Fruit fly (Drosophila melanogaster): ENCODE results near the gene CG17141.

DNA sequence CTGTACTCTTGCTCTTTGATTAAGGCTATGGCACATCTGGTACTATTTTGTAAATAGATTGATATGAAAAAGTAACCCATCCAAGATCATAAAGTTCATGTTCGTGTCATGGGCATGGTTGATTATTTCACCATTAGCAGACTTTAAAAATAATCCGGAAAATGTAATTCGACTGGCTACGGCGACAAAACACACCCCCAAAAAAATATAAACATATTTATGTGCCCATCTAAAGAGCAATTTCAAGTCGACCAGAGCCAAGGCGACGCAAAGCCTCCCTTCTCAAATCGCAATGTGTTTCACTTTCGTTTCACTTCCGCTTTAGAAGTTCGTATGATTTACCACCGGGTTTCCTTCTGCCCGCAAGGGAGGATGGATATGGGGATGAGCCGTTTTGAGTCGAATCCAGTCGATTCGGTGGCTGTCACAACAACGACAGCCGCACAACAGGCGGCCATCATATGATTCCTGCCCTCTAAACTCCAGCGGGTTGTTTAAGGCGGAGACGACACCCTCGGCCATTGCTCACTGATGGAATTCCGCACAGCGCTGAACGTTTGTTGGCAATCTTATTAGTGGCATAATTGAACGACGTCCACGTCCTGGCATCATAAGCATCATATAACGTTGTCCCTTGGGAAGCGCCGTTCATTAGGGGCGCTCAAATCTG, 28.3 kb downstream of the CG17141 start:
- TF ChIP-seq EcR (GFP tag; optimal IDR thresholded peaks at IDR 0.05): no peak
- no peak for TF ChIP-seq usp (GFP tag; optimal IDR thresholded peaks at IDR 0.05)
- no peak for TF ChIP-seq CG8478 (optimal IDR thresholded peaks at IDR 0.05)
